Fruit fly (Drosophila melanogaster) whole organism, embryonic: ENCODE measurements around the gene CG42500.

ENCODE experiments used
- Antp ChIP-seq: fragments of 200-800 bp; sonication (Bioruptor generic); optimal IDR thresholded peaks from 3 replicates; lab custom pipeline; 2016; ENCODE audit warnings: missing biosample characterization, missing genetic modification characterization
- Atf-2 ChIP-seq: fragments of 200-800 bp; sonication (Bioruptor generic); optimal IDR thresholded peaks from 2 replicates; lab custom pipeline; 2016; ENCODE audit warnings: missing biosample characterization, missing genetic modification characterization
- Bdp1 ChIP-seq: fragments of 200-800 bp; sonication (Bioruptor generic); optimal IDR thresholded peaks from 3 replicates; lab custom pipeline; 2016; ENCODE audit warnings: missing biosample characterization, missing genetic modification characterization
- CG11093 ChIP-seq: fragments of 200-800 bp; sonication (Bioruptor generic); IDR thresholded peaks from 3 replicates; pipeline ENCODE4 v1.3.6; 2022; ENCODE audit warnings: missing biosample characterization, missing genetic modification characterization
- CG11560 ChIP-seq: fragments of 200-800 bp; sonication (Bioruptor generic); IDR thresholded peaks from 3 replicates; pipeline ENCODE4 v1.3.6; 2022; ENCODE audit warnings: missing biosample characterization, missing genetic modification characterization
- CG12659 ChIP-seq: fragments of 200-800 bp; sonication (Bioruptor generic); optimal IDR thresholded peaks from 3 replicates; lab custom pipeline; 2017; ENCODE audit warnings: mild to moderate bottlenecking, missing biosample characterization, missing genetic modification reagents, missing genetic modification characterization
- CG14667 ChIP-seq: fragments of 200-800 bp; sonication (Bioruptor generic); IDR thresholded peaks from 2 replicates; pipeline ENCODE4 v1.3.6; 2022; ENCODE audit warnings: missing biosample characterization, missing genetic modification characterization
- CG18619 ChIP-seq: fragments of 200-800 bp; sonication (Bioruptor generic); optimal IDR thresholded peaks from 3 replicates; lab custom pipeline; 2017; ENCODE audit warnings: missing biosample characterization, mild to moderate bottlenecking, missing genetic modification characterization
- CG2889 ChIP-seq: fragments of 200-800 bp; sonication (Bioruptor generic); IDR thresholded peaks from 3 replicates; pipeline ENCODE4 v1.3.6; 2022; ENCODE audit warnings: missing biosample characterization, missing genetic modification characterization
- CG3847 ChIP-seq: fragments of 200-800 bp; sonication (Bioruptor generic); IDR thresholded peaks from 2 replicates; pipeline ENCODE4 v1.3.6; 2022; ENCODE audit warnings: missing biosample characterization, missing genetic modification characterization
- CG3995 ChIP-seq: fragments of 200-800 bp; sonication (Bioruptor generic); optimal IDR thresholded peaks from 3 replicates; lab custom pipeline; 2016; ENCODE audit warnings: missing biosample characterization, missing genetic modification characterization
- CG4730 ChIP-seq: fragments of 200-800 bp; sonication (Bioruptor generic); IDR thresholded peaks from 2 replicates; pipeline ENCODE4 v1.3.6; 2022; ENCODE audit warnings: missing biosample characterization, missing genetic modification characterization
- CG4820 ChIP-seq: fragments of 200-800 bp; sonication (Bioruptor generic); optimal IDR thresholded peaks from 3 replicates; lab custom pipeline; 2016; ENCODE audit warnings: missing biosample characterization, missing genetic modification characterization
- CG5953 ChIP-seq: fragments of 200-800 bp; sonication (Bioruptor generic); IDR thresholded peaks from 2 replicates; pipeline ENCODE4 v1.3.6; 2022; ENCODE audit warnings: missing biosample characterization, missing genetic modification characterization
- CG6272 ChIP-seq: fragments of 200-800 bp; sonication (Bioruptor generic); IDR thresholded peaks from 2 replicates; pipeline ENCODE4 v1.3.6; 2022; ENCODE audit warnings: missing biosample characterization, missing genetic modification characterization
- CG7928 ChIP-seq: fragments of 200-800 bp; sonication (Bioruptor generic); optimal IDR thresholded peaks from 2 replicates; lab custom pipeline; 2017; ENCODE audit warnings: missing biosample characterization, mild to moderate bottlenecking, missing genetic modification characterization
- CG8924 ChIP-seq: fragments of 200-800 bp; optimal IDR thresholded peaks from 3 replicates; lab custom pipeline; 2019; ENCODE audit warnings: missing biosample characterization, mild to moderate bottlenecking, missing genetic modification characterization, moderate library complexity
- Fer2 ChIP-seq: fragments of 200-800 bp; sonication (Bioruptor generic); optimal IDR thresholded peaks from 2 replicates; lab custom pipeline; 2018; ENCODE audit warnings: missing biosample characterization, mild to moderate bottlenecking, missing genetic modification characterization, moderate library complexity
- HLH54F ChIP-seq: fragments of 200-800 bp; sonication (Bioruptor generic); optimal IDR thresholded peaks from 3 replicates; lab custom pipeline; 2016; ENCODE audit warnings: missing biosample characterization, missing genetic modification characterization
- Lpt ChIP-seq: fragments of >200 bp; optimal IDR thresholded peaks from 2 replicates; lab custom pipeline; 2018; ENCODE audit warnings: missing biosample characterization, missing genetic modification characterization
- MESR4 ChIP-seq: fragments of 200-800 bp; sonication (Bioruptor generic); optimal IDR thresholded peaks from 2 replicates; lab custom pipeline; 2018; ENCODE audit warnings: missing biosample characterization, mild to moderate bottlenecking, missing genetic modification characterization, moderate library complexity
- MTF-1 ChIP-seq: fragments of 200-800 bp; sonication (Bioruptor generic); optimal IDR thresholded peaks from 2 replicates; lab custom pipeline; 2018; ENCODE audit warnings: missing biosample characterization, mild to moderate bottlenecking, missing genetic modification characterization, borderline replicate concordance
- Nf-YA ChIP-seq: fragments of 200-800 bp; sonication (Bioruptor generic); IDR thresholded peaks from 2 replicates; pipeline ENCODE4 v1.3.6; 2022; ENCODE audit warnings: missing biosample characterization, missing genetic modification characterization
- NfI ChIP-seq: fragments of 200-800 bp; sonication (Bioruptor generic); optimal IDR thresholded peaks from 3 replicates; lab custom pipeline; 2018; ENCODE audit warnings: missing biosample characterization, mild to moderate bottlenecking, missing genetic modification characterization, moderate library complexity
- Sin3A ChIP-seq: fragments of >200 bp; optimal IDR thresholded peaks from 2 replicates; lab custom pipeline; 2018
- Sox102F ChIP-seq: fragments of 200-800 bp; sonication (Bioruptor generic); optimal IDR thresholded peaks from 2 replicates; lab custom pipeline; 2018; ENCODE audit warnings: missing biosample characterization, mild to moderate bottlenecking, missing genetic modification characterization, moderate library complexity
- Sry-δ ChIP-seq: fragments of 200-800 bp; sonication (Bioruptor generic); optimal IDR thresholded peaks from 2 replicates; lab custom pipeline; 2016; ENCODE audit warnings: missing biosample characterization, missing genetic modification characterization
- az2 ChIP-seq: fragments of 200-800 bp; sonication (Bioruptor generic); optimal IDR thresholded peaks from 3 replicates; lab custom pipeline; 2016; ENCODE audit warnings: missing biosample characterization, missing genetic modification characterization
- bbx ChIP-seq: fragments of 200-800 bp; sonication (Bioruptor generic); IDR thresholded peaks from 2 replicates; pipeline ENCODE4 v1.3.6; 2022; ENCODE audit warnings: missing biosample characterization, missing genetic modification characterization; ENCODE audit not compliant: partially characterized antibody
- bcd ChIP-seq: fragments of 200-800 bp; sonication (Bioruptor generic); optimal IDR thresholded peaks from 2 replicates; lab custom pipeline; 2017; ENCODE audit warnings: missing biosample characterization, mild to moderate bottlenecking, missing genetic modification characterization
- cad ChIP-seq: fragments of >200 bp; optimal IDR thresholded peaks from 2 replicates; lab custom pipeline; 2017; ENCODE audit warnings: missing biosample characterization, missing genetic modification characterization
- crc ChIP-seq: fragments of 200-800 bp; sonication (Bioruptor generic); optimal IDR thresholded peaks from 2 replicates; lab custom pipeline; 2016; ENCODE audit warnings: missing biosample characterization, missing genetic modification characterization
- crol ChIP-seq: fragments of 200-800 bp; sonication (Bioruptor generic); IDR thresholded peaks from 2 replicates; pipeline ENCODE4 v1.3.6; 2022; ENCODE audit warnings: missing biosample characterization, missing genetic modification characterization
- danr ChIP-seq: fragments of 200-800 bp; sonication (Bioruptor generic); IDR thresholded peaks from 2 replicates; pipeline ENCODE4 v1.3.6; 2022; ENCODE audit warnings: missing biosample characterization, missing genetic modification characterization
- en ChIP-seq: fragments of 200-800 bp; sonication (Bioruptor generic); optimal IDR thresholded peaks from 2 replicates; lab custom pipeline; 2016; ENCODE audit warnings: missing biosample characterization, missing genetic modification characterization
- fd64A ChIP-seq: fragments of 200-800 bp; sonication (Bioruptor generic); optimal IDR thresholded peaks from 3 replicates; lab custom pipeline; 2018; ENCODE audit warnings: missing biosample characterization, mild to moderate bottlenecking, missing genetic modification characterization
- fru ChIP-seq: fragments of >200 bp; optimal IDR thresholded peaks from 2 replicates; lab custom pipeline; 2017
- h ChIP-seq: fragments of >200 bp; optimal IDR thresholded peaks from 2 replicates; lab custom pipeline; 2017
- jigr1 ChIP-seq: fragments of 200-800 bp; sonication (Bioruptor generic); IDR thresholded peaks from 3 replicates; pipeline ENCODE4 v1.3.6; 2022; ENCODE audit warnings: missing biosample characterization, missing genetic modification characterization
- jumu ChIP-seq: fragments of 200-800 bp; sonication (Bioruptor generic); optimal IDR thresholded peaks from 3 replicates; lab custom pipeline; 2016; ENCODE audit warnings: missing biosample characterization, missing genetic modification characterization
- kni ChIP-seq: fragments of 200-800 bp; sonication (Bioruptor generic); optimal IDR thresholded peaks from 3 replicates; lab custom pipeline; 2017; ENCODE audit warnings: mild to moderate bottlenecking, missing biosample characterization, missing genetic modification reagents, missing genetic modification characterization
- nerfin-2 ChIP-seq: fragments of 200-800 bp; sonication (Bioruptor generic); IDR thresholded peaks from 2 replicates; pipeline ENCODE4 v1.3.6; 2022; ENCODE audit warnings: missing biosample characterization, missing genetic modification characterization; ENCODE audit not compliant: partially characterized antibody
- odd ChIP-seq: fragments of 200-800 bp; sonication (Bioruptor generic); optimal IDR thresholded peaks from 2 replicates; lab custom pipeline; 2017; ENCODE audit warnings: missing biosample characterization, mild to moderate bottlenecking, missing genetic modification characterization
- prd ChIP-seq, 3 experiments: fragments of >200 bp in 2 of 3; fragments of 200-800 bp in 1 of 3; sonication (Bioruptor generic) in 1 of 3; optimal IDR thresholded peaks in 2 of 3; IDR thresholded peaks in 1 of 3; 2 replicates in 2 of 3; 3 replicates in 1 of 3; pipeline versions ENCODE4 v1.3.6 to Lab custom; 2017 to 2022; ENCODE audit warnings: missing biosample characterization in 1 of 3, missing genetic modification characterization in 1 of 3
- pzg ChIP-seq: fragments of 200-800 bp; sonication (Bioruptor generic); optimal IDR thresholded peaks from 3 replicates; lab custom pipeline; 2018; ENCODE audit warnings: missing biosample characterization, mild to moderate bottlenecking, missing genetic modification characterization, moderate library complexity
- shn ChIP-seq: fragments of 200-800 bp; sonication (Bioruptor generic); optimal IDR thresholded peaks from 3 replicates; lab custom pipeline; 2016; ENCODE audit warnings: missing biosample characterization, missing genetic modification characterization
- sima ChIP-seq: fragments of 200-800 bp; sonication (Bioruptor generic); optimal IDR thresholded peaks from 2 replicates; lab custom pipeline; 2016; ENCODE audit warnings: missing biosample characterization, missing genetic modification characterization
- sisA ChIP-seq: fragments of 200-800 bp; sonication (Bioruptor generic); IDR thresholded peaks from 2 replicates; pipeline ENCODE4 v1.3.6; 2022; ENCODE audit warnings: missing biosample characterization, missing genetic modification characterization
- stc ChIP-seq: fragments of 200-800 bp; sonication (Bioruptor generic); IDR thresholded peaks from 2 replicates; pipeline ENCODE4 v1.3.6; 2022; ENCODE audit warnings: missing biosample characterization, missing genetic modification characterization
- ttk ChIP-seq: fragments of 200-800 bp; sonication (Bioruptor generic); IDR thresholded peaks from 2 replicates; pipeline ENCODE4 v2.1.2; 2022; ENCODE audit warnings: missing biosample characterization, missing genetic modification characterization
- unpg ChIP-seq: fragments of 200-800 bp; sonication (Bioruptor generic); optimal IDR thresholded peaks from 3 replicates; lab custom pipeline; 2018; ENCODE audit warnings: missing biosample characterization, mild to moderate bottlenecking, missing genetic modification characterization, moderate library complexity

Gene CG42500

DNA sequence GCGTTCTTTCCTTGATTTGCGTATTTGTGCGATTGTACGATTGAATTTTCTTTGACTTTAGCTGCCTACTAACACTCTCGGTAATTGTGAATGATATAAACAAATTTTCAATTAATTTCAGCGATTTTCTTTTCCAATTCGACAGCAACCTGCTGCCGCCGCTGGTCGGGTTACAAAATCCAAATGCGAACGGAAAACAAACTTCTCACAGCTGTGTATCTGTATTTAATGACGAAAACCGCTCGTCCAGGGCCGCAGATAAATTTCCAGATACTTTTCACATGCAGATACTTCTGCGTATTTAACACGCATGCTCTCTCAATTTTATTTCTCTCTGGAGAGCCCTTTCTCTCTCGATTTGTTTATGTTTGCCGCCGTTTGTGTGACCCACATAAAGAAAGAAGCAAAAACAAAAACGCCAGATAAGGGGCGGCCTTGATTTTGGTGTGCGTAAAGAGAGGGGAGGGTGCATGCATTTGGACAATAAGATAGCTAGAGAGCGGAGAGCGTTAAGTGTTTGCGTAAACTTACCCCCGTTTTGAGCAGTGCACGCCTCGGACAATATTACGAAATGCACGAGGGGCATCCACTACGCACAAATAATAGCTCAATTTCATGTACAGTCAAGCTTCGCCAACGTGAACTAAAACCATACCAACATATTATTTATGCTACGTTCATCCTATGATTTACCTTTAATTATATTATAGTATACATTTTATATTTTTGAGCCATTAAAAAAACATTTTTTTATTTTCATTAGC, 44.1 kb downstream of the CG42500 start, which contains the start of gene CG12402 (continued):
- TF ChIP-seq Bdp1 (peak; percentile 54), CG2889 (GFP tag; lab: Robert Waterston, UW) (peak; percentile 44; the same call in 1 of the 3 replicates), Lpt (GFP tag; lab: Kevin White, UChicago) (no peak), CG14667 (GFP tag; lab: Robert Waterston, UW) (peak; percentile 63), CG3995 (GFP tag; lab: Kevin White, UChicago) (no peak), CG3847 (GFP tag; lab: Robert Waterston, UW) (peak; percentile 61; the same call in 1 of the 2 replicates), MESR4 (GFP tag; lab: Kevin White, UChicago) (no peak), CG12659 (GFP tag; lab: Kevin White, UChicago) (peak; percentile 79), CG7928 (GFP tag; lab: Kevin White, UChicago) (peak; percentile 49), prd (optimal IDR thresholded peaks at IDR 0.05; lab: Kevin White, UChicago) (no peak), prd (GFP tag; IDR thresholded peaks at IDR 0.05; lab: Robert Waterston, UW) (peak; percentile 84), crol (peak; percentile 98), NfI (peak; percentile 78), CG11093 (GFP tag; lab: Robert Waterston, UW) (peak; percentile 76; the same call in 2 of the 3 replicates), MTF-1 (GFP tag; lab: Kevin White, UChicago) (peak; percentile 57), az2 (GFP tag; lab: Kevin White, UChicago) (peak; percentile 84), bcd (GFP tag; lab: Kevin White, UChicago) (peak; percentile 84), Atf-2 (peak; percentile 36), danr (GFP tag; lab: Robert Waterston, UW) (peak; percentile 70), CG11560 (tag; lab: Robert Waterston, UW) (no peak), fru (lab: Kevin White, UChicago) (no peak), Sry-δ (GFP tag; lab: Kevin White, UChicago) (peak; percentile 3), kni (peak; percentile 98), CG18619 (GFP tag; lab: Kevin White, UChicago) (peak; percentile 61), cad (GFP tag; lab: Kevin White, UChicago) (no peak), nerfin-2 (GFP tag; lab: Robert Waterston, UW) (no peak), odd (peak; percentile 69), jigr1 (GFP tag; lab: Robert Waterston, UW) (no peak), stc (peak; percentile 90), sisA (GFP tag; lab: Robert Waterston, UW) (peak; percentile 83), crc (GFP tag; lab: Kevin White, UChicago) (peak; percentile 27), HLH54F (GFP tag; lab: Kevin White, UChicago) (peak; percentile 19), CG4820 (peak; percentile 77), sima (GFP tag; lab: Kevin White, UChicago) (no peak), Nf-YA (GFP tag; lab: Robert Waterston, UW) (peak; percentile 75), ttk (GFP tag; lab: Robert Waterston, UW) (peak; percentile 85), pzg (GFP tag; lab: Kevin White, UChicago) (no peak), Sox102F (peak; percentile 90), Fer2 (peak; percentile 65), bbx (GFP tag; lab: Robert Waterston, UW) (no peak), CG8924 (tag; lab: Kevin White, UChicago) (peak; percentile 86), unpg (GFP tag; lab: Kevin White, UChicago) (peak; percentile 90), jumu (GFP tag; lab: Kevin White, UChicago) (peak; percentile 52), Antp (GFP tag; lab: Kevin White, UChicago) (peak; percentile 78), fd64A (GFP tag; lab: Kevin White, UChicago) (peak; percentile 38), en (GFP tag; lab: Kevin White, UChicago) (peak; percentile 26), h (no peak), Sin3A (no peak), CG4730 (GFP tag; lab: Robert Waterston, UW) (peak; percentile 77), shn (peak; percentile 56), CG5953 (peak; percentile 87), CG6272 (GFP tag; lab: Robert Waterston, UW) (peak; percentile 72)
